Worm (Caenorhabditis elegans): ENCODE data around the gene F29G6.1.

Gene F29G6.1

DNA sequence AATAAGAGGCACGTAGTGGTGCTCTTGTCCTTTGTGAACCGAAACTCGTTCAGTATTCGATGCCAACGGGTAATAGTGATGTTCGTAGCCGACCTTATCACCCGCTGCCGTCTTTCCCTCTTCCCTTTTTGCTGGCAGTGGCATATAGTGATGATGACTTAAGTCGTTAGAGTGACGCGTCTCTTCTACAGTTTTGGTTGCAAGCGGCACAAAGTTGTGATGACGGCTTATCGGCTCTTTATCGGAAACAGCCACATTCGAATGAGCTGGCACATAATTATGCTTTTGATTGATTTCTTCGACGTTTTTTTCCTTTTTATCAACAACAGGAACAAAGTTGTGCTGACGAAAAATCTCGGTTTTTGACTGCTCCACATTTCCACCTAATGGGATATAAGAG, 13.3 kb downstream of the F29G6.1 start (continued):
- TF ChIP-seq mxl-1 (tag; optimal IDR thresholded peaks at IDR 0.05) (no peak), K12H6.12 (tag; optimal IDR thresholded peaks at IDR 0.05) (no peak), let-607 (tag; optimal IDR thresholded peaks at IDR 0.05) (peak; percentile 90), zfh-2 (GFP tag; conservative IDR thresholded peaks at IDR 0.05) (0 out of 2 replicates have a peak, but pooled peaks have one; percentile 13), die-1 (tag; optimal IDR thresholded peaks at IDR 0.05) (no peak), Y56A3A.18 (GFP tag; IDR thresholded peaks at IDR 0.05) (no peak), lsl-1 (GFP tag; optimal IDR thresholded peaks at IDR 0.05) (no peak), cebp-2 (GFP tag; IDR thresholded peaks at IDR 0.05) (no peak), ztf-22 (GFP tag; optimal IDR thresholded peaks at IDR 0.05) (peak; percentile 18), aptf-2 (GFP tag; conservative IDR thresholded peaks at IDR 0.05) (no peak), egl-18 (GFP tag; IDR thresholded peaks at IDR 0.05) (no peak), F22D6.2 (tag; optimal IDR thresholded peaks at IDR 0.05) (no peak), pha-4 (tag; optimal IDR thresholded peaks at IDR 0.05) (peak; percentile 75), T07F8.4 (tag; optimal IDR thresholded peaks at IDR 0.05) (no peak), unc-130 (GFP tag; optimal IDR thresholded peaks at IDR 0.05) (no peak), snpc-3.4 (tag; optimal IDR thresholded peaks at IDR 0.05) (no peak), mel-28 (tag; optimal IDR thresholded peaks at IDR 0.05; ENCODE audit: borderline replicate concordance) (no peak), atf-7 (tag; optimal IDR thresholded peaks at IDR 0.05) (peak; percentile 88)

DNA sequence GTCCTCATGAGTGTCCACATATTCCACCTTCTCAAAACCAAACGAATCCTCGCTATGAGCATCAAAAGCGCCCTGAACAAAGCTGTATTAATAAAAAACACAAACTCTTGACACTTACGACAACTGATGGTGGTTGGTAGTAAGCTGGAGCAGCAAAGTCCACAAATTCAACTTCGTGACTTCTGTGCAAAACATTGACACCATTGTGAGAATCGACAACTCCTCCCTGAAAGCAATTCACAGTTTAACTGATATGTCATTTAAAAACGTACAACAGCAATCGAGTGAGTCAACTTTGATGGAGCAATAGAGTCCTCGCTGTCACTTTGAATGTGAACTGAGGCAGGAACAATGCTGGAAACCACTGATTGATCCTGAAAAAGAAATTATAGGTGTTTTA, 15.4 kb downstream of the F29G6.1 start:
- TF ChIP-seq ztf-6 (GFP tag; IDR thresholded peaks at IDR 0.05), result no peak
- peak; percentile 33 for TF ChIP-seq nhr-80 (tag; optimal IDR thresholded peaks at IDR 0.05)
- TF ChIP-seq atf-7 (tag; optimal IDR thresholded peaks at IDR 0.05), result no peak
- TF ChIP-seq Y95B8A.8 (GFP tag; IDR thresholded peaks at IDR 0.05), result no peak

DNA sequence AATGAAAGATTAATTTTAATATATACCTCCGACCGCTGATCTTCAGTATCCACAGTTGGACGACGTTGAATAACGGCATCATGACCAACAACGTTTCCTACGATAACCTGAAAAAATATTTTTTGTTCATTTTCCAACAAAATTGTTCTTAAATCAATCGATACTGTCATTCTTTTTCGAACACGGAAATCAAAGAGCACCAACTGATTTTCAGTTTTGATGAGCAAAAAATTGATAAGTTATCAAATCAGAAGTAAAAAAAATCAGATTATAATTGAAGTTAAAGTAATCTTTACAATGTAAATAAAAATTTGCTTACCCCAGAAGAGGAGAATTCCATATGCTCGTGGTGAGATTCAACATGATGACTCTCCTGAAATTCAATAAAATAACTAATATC, 16.3 kb downstream of the F29G6.1 start:
- TF ChIP-seq F55B11.4 (tag; optimal IDR thresholded peaks at IDR 0.05; ENCODE audit: borderline replicate concordance, insufficient read depth) (no peak), unc-130 (GFP tag; optimal IDR thresholded peaks at IDR 0.05) (no peak), K12H6.12 (tag; optimal IDR thresholded peaks at IDR 0.05) (no peak), attf-6 (GFP tag; IDR thresholded peaks at IDR 0.05) (no peak), hlh-26 (GFP tag; conservative IDR thresholded peaks at IDR 0.05) (no peak), him-1 (tag; optimal IDR thresholded peaks at IDR 0.05) (no peak), K11D2.4 (GFP tag; IDR thresholded peaks at IDR 0.05) (no peak), madf-10 (tag; optimal IDR thresholded peaks at IDR 0.05) (no peak)

DNA sequence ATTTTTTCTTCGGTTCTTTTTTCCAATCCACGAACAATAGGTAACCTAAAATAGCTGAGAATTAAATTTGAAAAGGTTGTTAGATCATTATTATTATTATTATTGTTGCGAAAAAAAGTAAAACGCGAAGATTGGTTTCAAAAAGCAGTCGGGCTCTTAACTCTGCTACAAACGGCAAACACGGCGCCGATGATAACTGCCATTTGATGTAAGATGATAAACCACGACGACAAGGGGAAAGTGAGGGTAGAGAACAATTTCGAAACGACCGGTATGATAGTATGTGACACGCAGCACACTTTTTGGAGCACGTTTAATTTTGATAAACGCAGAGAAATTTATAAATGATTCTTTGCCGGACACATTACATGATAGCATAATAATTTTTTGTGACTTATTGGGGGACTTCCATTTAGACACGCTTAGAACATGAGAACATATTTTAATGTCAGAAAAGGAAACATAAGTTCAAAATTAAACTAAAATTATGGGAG, 17.0 kb downstream of the F29G6.1 start, which contains the start of gene hpo-34:
Gene hpo-34 (minus strand): TSS at position 51 of the 494 bp plus-strand sequence.
- TF ChIP-seq snpc-4 (GFP tag; optimal IDR thresholded peaks at IDR 0.05) (no peak), snpc-4 (tag; optimal IDR thresholded peaks at IDR 0.05) (peak in 1 of 4 experiments; percentile 25), let-607 (tag; optimal IDR thresholded peaks at IDR 0.05) (peak; percentile 62 to 80), snpc-3.4 (tag; optimal IDR thresholded peaks at IDR 0.05) (no peak), ets-4 (GFP tag; optimal IDR thresholded peaks at IDR 0.05) (peak; percentile 56), Y53F4B.3 (GFP tag; IDR thresholded peaks at IDR 0.05) (no peak), cebp-1 (GFP tag; IDR thresholded peaks at IDR 0.05) (no peak; the same call in 1 of the 2 replicates), cebp-1 (tag; optimal IDR thresholded peaks at IDR 0.05) (peak; percentile 69), nhr-80 (tag; optimal IDR thresholded peaks at IDR 0.05) (peak; percentile 98), atf-7 (tag; optimal IDR thresholded peaks at IDR 0.05) (peak; percentile 41), dox-1 (GFP tag; IDR thresholded peaks at IDR 0.05) (peak; percentile 60)

Data from whole organism, young adult.